Worm (Caenorhabditis elegans) whole organism, L1 larva: ENCODE data around the gene ZK688.4.
A peak's percentile ranks its signal among the peaks of the same experiment; 100 is the strongest.

Source experiments
- aly-2 ChIP-seq: fragments of 150-350 bp; optimal IDR thresholded peaks from 2 replicates; lab custom pipeline; 2014; ENCODE audit warnings: missing biosample characterization, missing genetic modification characterization
- blmp-1 ChIP-seq: fragments of 150-350 bp; optimal IDR thresholded peaks from 2 replicates; lab custom pipeline; 2014; ENCODE audit warnings: missing biosample characterization, missing genetic modification characterization
- dsc-1 ChIP-seq: sonication (generic microtip); optimal IDR thresholded peaks from 2 replicates; lab custom pipeline; 2016; ENCODE audit warnings: mild to moderate bottlenecking, missing genetic modification characterization, missing compliant biosample characterization
- efl-3 ChIP-seq: fragments of 200-800 bp; sonication (Bioruptor generic); optimal IDR thresholded peaks from 2 replicates; lab custom pipeline; 2018; ENCODE audit warnings: mild to moderate bottlenecking, missing genetic modification characterization, missing compliant biosample characterization
- egl-13 ChIP-seq: sonication (generic microtip); optimal IDR thresholded peaks from 2 replicates; lab custom pipeline; 2016; ENCODE audit warnings: missing genotype, missing genetic modification reagents, missing genetic modification characterization, missing compliant biosample characterization
- elt-3 ChIP-seq, 6 experiments: fragments of 150-350 bp in 1 of 6; sonication (generic microtip); optimal IDR thresholded peaks; 2 replicates each; lab custom pipeline; 2017 to 2018; ENCODE audit warnings: missing biosample characterization in 6 of 6, missing genetic modification characterization in 6 of 6, inconsistent platforms in 1 of 6
- ets-5 ChIP-seq: fragments of 200-800 bp; sonication (Bioruptor generic); IDR thresholded peaks from 2 replicates; pipeline ENCODE4 v1.3.6; 2022; ENCODE audit warnings: missing genetic modification characterization, missing compliant biosample characterization
- fkh-10 ChIP-seq: sonication (generic microtip); optimal IDR thresholded peaks from 2 replicates; lab custom pipeline; 2017; ENCODE audit warnings: missing biosample characterization, missing genetic modification reagents, missing genetic modification characterization
- hlh-17 ChIP-seq: fragments of 200-800 bp; sonication (Bioruptor generic); optimal IDR thresholded peaks from 2 replicates; lab custom pipeline; 2018; ENCODE audit warnings: missing genetic modification characterization, mild to moderate bottlenecking, missing compliant biosample characterization, moderate library complexity, borderline replicate concordance
- hpl-2 ChIP-seq: fragments of 150-350 bp; optimal IDR thresholded peaks from 2 replicates; lab custom pipeline; 2014; ENCODE audit warnings: missing biosample characterization, missing genetic modification reagents, missing genetic modification characterization
- irx-1 ChIP-seq: sonication (generic microtip); optimal IDR thresholded peaks from 2 replicates; lab custom pipeline; 2016; ENCODE audit warnings: missing genetic modification characterization, missing compliant biosample characterization
- lin-39 ChIP-seq: fragments of 150-350 bp; optimal IDR thresholded peaks from 2 replicates; lab custom pipeline; 2014; ENCODE audit warnings: missing biosample characterization, missing genetic modification reagents, missing genetic modification characterization
- mab-9 ChIP-seq: fragments of 200-800 bp; sonication (Bioruptor generic); IDR thresholded peaks from 2 replicates; pipeline ENCODE4 v1.3.6; 2022; ENCODE audit warnings: missing genetic modification reagents, missing genetic modification characterization, missing compliant biosample characterization
- nhr-12 ChIP-seq: sonication (generic microtip); optimal IDR thresholded peaks from 2 replicates; lab custom pipeline; 2017; ENCODE audit warnings: missing biosample characterization, missing genetic modification characterization
- nhr-19 ChIP-seq: fragments of 200-800 bp; sonication (Bioruptor generic); conservative IDR thresholded peaks from 2 replicates; pipeline ENCODE4 v1.3.6; 2022; ENCODE audit warnings: missing genetic modification characterization, missing compliant biosample characterization
- nhr-20 ChIP-seq: sonication (generic microtip); optimal IDR thresholded peaks from 2 replicates; lab custom pipeline; 2016; ENCODE audit warnings: mild to moderate bottlenecking, missing genetic modification characterization, missing compliant biosample characterization
- nhr-76 ChIP-seq: sonication (generic microtip); optimal IDR thresholded peaks from 2 replicates; lab custom pipeline; 2017; ENCODE audit warnings: missing biosample characterization, missing genetic modification characterization
- nhr-77 ChIP-seq: fragments of 150-350 bp; optimal IDR thresholded peaks from 2 replicates; lab custom pipeline; 2014; ENCODE audit warnings: missing biosample characterization, missing genetic modification characterization
- pqm-1 ChIP-seq: sonication (generic microtip); optimal IDR thresholded peaks from 3 replicates; lab custom pipeline; 2017; ENCODE audit warnings: missing biosample characterization, missing genetic modification characterization
- skn-1 ChIP-seq: fragments of 150-350 bp; optimal IDR thresholded peaks from 2 replicates; lab custom pipeline; 2014; ENCODE audit warnings: missing biosample characterization, missing genetic modification characterization
- snu-23 ChIP-seq: sonication (generic microtip); optimal IDR thresholded peaks from 2 replicates; lab custom pipeline; 2016; ENCODE audit warnings: missing genetic modification characterization, missing compliant biosample characterization
- sptf-1 ChIP-seq: fragments of 150-350 bp; optimal IDR thresholded peaks from 2 replicates; lab custom pipeline; 2014; ENCODE audit warnings: missing biosample characterization, missing genetic modification characterization
- unc-130 ChIP-seq: fragments of 150-350 bp; optimal IDR thresholded peaks from 2 replicates; lab custom pipeline; 2017; ENCODE audit warnings: missing biosample characterization, missing genetic modification characterization, inconsistent platforms
- unc-86 ChIP-seq: sonication (generic microtip); optimal IDR thresholded peaks from 2 replicates; lab custom pipeline; 2016; ENCODE audit warnings: missing genetic modification characterization, missing compliant biosample characterization
- zip-4 ChIP-seq: fragments of 200-800 bp; sonication (Bioruptor generic); optimal IDR thresholded peaks from 2 replicates; lab custom pipeline; 2018; ENCODE audit warnings: mild to moderate bottlenecking, missing genetic modification characterization, moderate library complexity, missing compliant biosample characterization
- ztf-11 ChIP-seq, 2 experiments: sonication (generic microtip); optimal IDR thresholded peaks; 2 replicates each; lab custom pipeline; 2016 to 2017; ENCODE audit warnings: missing genetic modification characterization in 2 of 2, missing biosample characterization in 1 of 2, missing compliant biosample characterization in 1 of 2

ZK688.4 gene

ce11 chrIII:7940819-7941218 is 46.0 kb downstream of the ZK688.4 start, which contains the start of gene C29E4.12 (continued):
- TF ChIP-seq lin-39 (tag; lab: Kevin White, UChicago) = peak; percentile 41
- peak; percentile 40 for TF ChIP-seq unc-130
- TF ChIP-seq elt-3 (tag; optimal IDR thresholded peaks at IDR 0.05; lab: Kevin White, UChicago) = peak in 2 of 6 experiments; percentile 4 to 64
- peak; percentile 74 for TF ChIP-seq nhr-20 (tag; lab: Kevin White, UChicago)
- TF ChIP-seq nhr-12 (tag; lab: Kevin White, UChicago) = no peak
- peak; percentile 62 for TF ChIP-seq irx-1 (tag; lab: Kevin White, UChicago)
- TF ChIP-seq pqm-1 = no peak
- no peak for TF ChIP-seq hlh-17 (GFP tag; lab: Kevin White, UChicago)
- peak; percentile 25 for TF ChIP-seq zip-4 (GFP tag; lab: Kevin White, UChicago)
- TF ChIP-seq snu-23 = peak; percentile 83
- TF ChIP-seq, all 84 proteins: peak for 47

- TF ChIP-seq ets-5 (GFP tag; lab: Robert Waterston, UW) = no peak
- TF ChIP-seq skn-1 (tag; lab: Kevin White, UChicago) = no peak
- no peak for TF ChIP-seq irx-1 (tag; lab: Kevin White, UChicago)
- no peak for TF ChIP-seq sptf-1 (tag; lab: Kevin White, UChicago)
- no peak for TF ChIP-seq mab-9
- no peak for TF ChIP-seq nhr-19
- TF ChIP-seq efl-3 (GFP tag; lab: Kevin White, UChicago) = no peak
- TF ChIP-seq fkh-10 = no peak
- no peak for TF ChIP-seq nhr-76 (tag; lab: Kevin White, UChicago)
- no peak for TF ChIP-seq unc-86 (tag; lab: Kevin White, UChicago)
- no peak for TF ChIP-seq ztf-11 (tag; optimal IDR thresholded peaks at IDR 0.05; lab: Kevin White, UChicago)
- no peak for TF ChIP-seq blmp-1 (tag; lab: Kevin White, UChicago)
- no peak for TF ChIP-seq aly-2 (tag; lab: Kevin White, UChicago)
- no peak for TF ChIP-seq nhr-77 (tag; lab: Kevin White, UChicago)
- no peak for TF ChIP-seq egl-13 (tag; lab: Kevin White, UChicago)
- no peak for TF ChIP-seq dsc-1 (tag; lab: Kevin White, UChicago)
- no peak for TF ChIP-seq hpl-2
These were observed 46.6 kb downstream of the ZK688.4 start, which contains the start of gene kle-2 for ce11 chrIII:7941417-7941816. kle-2 (plus strand) TSS chrIII:7941717.
